Fruit fly (Drosophila melanogaster): Measurements from ENCODE around the gene Dph2.
A peak's percentile ranks its signal among the peaks of the same experiment; 100 is the strongest.

Dph2 gene

dm6 chr3R:14898280-14898756 lies 4.6 kb upstream of the Dph2 start, which contains the start of the genes Nup93-2 and CG3817 (continued):
- TF ChIP-seq Fer2 (tag; optimal IDR thresholded peaks at IDR 0.05) (peak; percentile 62), CG15011 (GFP tag; optimal IDR thresholded peaks at IDR 0.05) (no peak), hbn (GFP tag; IDR thresholded peaks at IDR 0.05; ENCODE audit: partially characterized antibody) (no peak), seq (GFP tag; IDR thresholded peaks at IDR 0.05) (no peak), CG2199 (GFP tag; IDR thresholded peaks at IDR 0.05) (no peak), CG3838 (GFP tag; optimal IDR thresholded peaks at IDR 0.05) (no peak), NFAT (GFP tag; IDR thresholded peaks at IDR 0.05) (peak; percentile 58; the same call in 1 of the 2 replicates), aop (GFP tag; IDR thresholded peaks at IDR 0.05) (no peak), nom (GFP tag; optimal IDR thresholded peaks at IDR 0.05) (no peak), caup (GFP tag; optimal IDR thresholded peaks at IDR 0.05; ENCODE audit: severe bottlenecking) (peak; percentile 40), Bgb (GFP tag; IDR thresholded peaks at IDR 0.05; ENCODE audit: partially characterized antibody) (peak; percentile 66; the same call in 1 of the 2 replicates), lov (optimal IDR thresholded peaks at IDR 0.05) (no peak), lov (GFP tag; IDR thresholded peaks at IDR 0.05) (no peak), CG2889 (GFP tag; IDR thresholded peaks at IDR 0.05) (0 out of 3 replicates have a peak, but pooled peaks have one; percentile 18), mld (GFP tag; IDR thresholded peaks at IDR 0.05; ENCODE audit: partially characterized antibody) (peak; percentile 28; the same call in 1 of the 3 replicates), phol (tag; optimal IDR thresholded peaks at IDR 0.05) (peak; percentile 85), her (GFP tag; optimal IDR thresholded peaks at IDR 0.05) (no peak), jigr1 (GFP tag; IDR thresholded peaks at IDR 0.05) (no peak), CG8089 (GFP tag; optimal IDR thresholded peaks at IDR 0.05) (no peak), HLHmδ (GFP tag; optimal IDR thresholded peaks at IDR 0.05) (no peak), dpn (GFP tag; optimal IDR thresholded peaks at IDR 0.05) (peak; percentile 47 to 68), CrebB (tag; optimal IDR thresholded peaks at IDR 0.05) (no peak), CG11560 (tag; IDR thresholded peaks at IDR 0.05) (peak; percentile 68), Dref (GFP tag; IDR thresholded peaks at IDR 0.05) (peak; percentile 41), D19A (tag; optimal IDR thresholded peaks at IDR 0.05) (no peak), dmrt99B (tag; optimal IDR thresholded peaks at IDR 0.05) (no peak), CG7357 (GFP tag; IDR thresholded peaks at IDR 0.05) (peak; percentile 20; the same call in 1 of the 3 replicates), Bteb2 (GFP tag; optimal IDR thresholded peaks at IDR 0.05) (no peak), CG13287 (GFP tag; IDR thresholded peaks at IDR 0.05; ENCODE audit: partially characterized antibody) (peak; percentile 77), Sry-β (GFP tag; optimal IDR thresholded peaks at IDR 0.05) (no peak), wek (GFP tag; optimal IDR thresholded peaks at IDR 0.05) (no peak), CG1529 (GFP tag; optimal IDR thresholded peaks at IDR 0.05) (no peak), CG12769 (tag; optimal IDR thresholded peaks at IDR 0.05) (no peak), Hmx (GFP tag; optimal IDR thresholded peaks at IDR 0.05) (no peak), CG12299 (tag; optimal IDR thresholded peaks at IDR 0.05) (peak; percentile 47), ro (GFP tag; IDR thresholded peaks at IDR 0.05) (no peak), CG33213 (GFP tag; optimal IDR thresholded peaks at IDR 0.05) (peak; percentile 13), chn (GFP tag; optimal IDR thresholded peaks at IDR 0.05) (peak; percentile 13), Spps (tag; optimal IDR thresholded peaks at IDR 0.05) (no peak), CG8765 (GFP tag; IDR thresholded peaks at IDR 0.05) (peak; percentile 66; the same call in 1 of the 2 replicates), sima (GFP tag; optimal IDR thresholded peaks at IDR 0.05) (no peak), CG7556 (GFP tag; optimal IDR thresholded peaks at IDR 0.05) (peak; percentile 56), NC2α (GFP tag; optimal IDR thresholded peaks at IDR 0.05) (no peak), peb (GFP tag; IDR thresholded peaks at IDR 0.05) (no peak), CG11723 (GFP tag; optimal IDR thresholded peaks at IDR 0.05) (no peak), Vsx1 (GFP tag; optimal IDR thresholded peaks at IDR 0.05) (no peak), ERR (GFP tag; optimal IDR thresholded peaks at IDR 0.05) (no peak), Adf1 (GFP tag; IDR thresholded peaks at IDR 0.05) (no peak), nau (GFP tag; optimal IDR thresholded peaks at IDR 0.05) (no peak), salm (tag; optimal IDR thresholded peaks at IDR 0.05) (no peak), maf-S (GFP tag; optimal IDR thresholded peaks at IDR 0.05) (peak; percentile 6)

All from whole organism, embryonic.